Worm (Caenorhabditis elegans) whole organism, mixed stage, embryonic: Measurements from ENCODE around the gene srw-60.

ENCODE experiments used
- bed-3 ChIP-seq: fragments of 200-800 bp; sonication (Bioruptor generic); optimal IDR thresholded peaks from 3 replicates; lab custom pipeline; 2018; ENCODE audit warnings: mild to moderate bottlenecking, missing genetic modification characterization, moderate library complexity, missing compliant biosample characterization
- blmp-1 ChIP-seq: fragments of 150-350 bp; optimal IDR thresholded peaks from 2 replicates; lab custom pipeline; 2014; ENCODE audit warnings: missing biosample characterization, missing genetic modification characterization
- elt-3 ChIP-seq: fragments of 150-350 bp; optimal IDR thresholded peaks from 2 replicates; lab custom pipeline; 2014; ENCODE audit warnings: missing biosample characterization, missing genetic modification characterization
- lsy-2 ChIP-seq: fragments of 150-350 bp; optimal IDR thresholded peaks from 2 replicates; lab custom pipeline; 2014; ENCODE audit warnings: missing biosample characterization, missing genetic modification characterization
- mep-1 ChIP-seq: fragments of 150-350 bp; optimal IDR thresholded peaks from 2 replicates; lab custom pipeline; 2017; ENCODE audit warnings: missing biosample characterization, missing genetic modification reagents, missing genetic modification characterization, inconsistent platforms
- nhr-2 ChIP-seq: fragments of 150-350 bp; optimal IDR thresholded peaks from 2 replicates; lab custom pipeline; 2014; ENCODE audit warnings: missing biosample characterization, missing genetic modification characterization
- nhr-237 ChIP-seq: fragments of 150-350 bp; optimal IDR thresholded peaks from 2 replicates; lab custom pipeline; 2014; ENCODE audit warnings: missing biosample characterization, missing genetic modification characterization
- snpc-4 ChIP-seq: fragments of 150-350 bp; optimal IDR thresholded peaks from 2 replicates; lab custom pipeline; 2014; ENCODE audit warnings: missing biosample characterization, missing genetic modification characterization
- unc-120 ChIP-seq: sonication (generic microtip); optimal IDR thresholded peaks from 2 replicates; lab custom pipeline; 2017; ENCODE audit warnings: missing genetic modification characterization, missing compliant biosample characterization; ENCODE audit not compliant: poor library complexity, severe bottlenecking
- unc-39 ChIP-seq: fragments of 150-350 bp; optimal IDR thresholded peaks from 2 replicates; lab custom pipeline; 2014; ENCODE audit warnings: missing biosample characterization, missing genetic modification characterization
- unc-62 ChIP-seq: fragments of 150-350 bp; optimal IDR thresholded peaks from 2 replicates; lab custom pipeline; 2014; ENCODE audit warnings: missing biosample characterization, missing genetic modification reagents, missing genetic modification characterization

ce11 chrII:2919074-2919857 is 39.1 kb upstream of the srw-60 start, which contains the start of the genes ncap-1 and Y110A2AR.1:
- no peak for TF ChIP-seq bed-3 (GFP tag; lab: Kevin White, UChicago)
- TF ChIP-seq snpc-4 (tag; lab: Kevin White, UChicago): no peak
- no peak for TF ChIP-seq mep-1 (tag; lab: Kevin White, UChicago)
- TF ChIP-seq elt-3 (tag; lab: Kevin White, UChicago): no peak
- TF ChIP-seq nhr-237 (tag; lab: Kevin White, UChicago): no peak
- no peak for TF ChIP-seq blmp-1 (tag; lab: Kevin White, UChicago)
- TF ChIP-seq unc-39 (tag; lab: Kevin White, UChicago): no peak
- TF ChIP-seq nhr-2 (tag; lab: Kevin White, UChicago): no peak
- TF ChIP-seq lsy-2: no peak
- TF ChIP-seq unc-62 (GFP tag; lab: Kevin White, UChicago): no peak
- TF ChIP-seq unc-120 (tag; lab: Kevin White, UChicago): no peak
